Worm (Caenorhabditis elegans): Measurements from ENCODE around the gene F35B3.3.

The F35B3.3 gene

DNA sequence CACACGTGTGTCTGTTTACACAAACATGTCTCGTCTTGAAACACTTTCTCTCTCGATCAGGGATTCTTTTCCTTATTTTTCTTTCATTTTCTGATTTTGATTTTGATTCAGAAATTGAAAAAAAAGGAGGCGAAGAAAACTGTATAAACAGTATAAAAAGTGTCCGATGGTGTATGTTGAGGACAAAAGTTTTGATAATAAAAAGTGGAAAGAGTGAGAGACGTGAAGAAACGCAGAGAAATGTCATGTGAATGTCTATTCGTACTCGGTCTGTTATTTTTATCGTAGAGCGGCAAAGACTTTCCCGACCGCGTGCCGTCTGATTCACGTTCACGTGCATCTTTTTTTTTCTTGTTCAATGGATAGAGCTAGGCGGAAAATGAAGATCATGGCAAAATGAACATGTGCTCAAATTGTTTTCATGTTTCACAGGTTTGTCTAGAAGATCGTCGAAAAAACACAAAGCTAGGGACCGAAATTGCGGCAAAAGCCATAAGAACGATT lies 50.5 kb downstream of the F35B3.3 start:
- TF ChIP-seq unc-62 (GFP tag; optimal IDR thresholded peaks at IDR 0.05), result no peak

DNA sequence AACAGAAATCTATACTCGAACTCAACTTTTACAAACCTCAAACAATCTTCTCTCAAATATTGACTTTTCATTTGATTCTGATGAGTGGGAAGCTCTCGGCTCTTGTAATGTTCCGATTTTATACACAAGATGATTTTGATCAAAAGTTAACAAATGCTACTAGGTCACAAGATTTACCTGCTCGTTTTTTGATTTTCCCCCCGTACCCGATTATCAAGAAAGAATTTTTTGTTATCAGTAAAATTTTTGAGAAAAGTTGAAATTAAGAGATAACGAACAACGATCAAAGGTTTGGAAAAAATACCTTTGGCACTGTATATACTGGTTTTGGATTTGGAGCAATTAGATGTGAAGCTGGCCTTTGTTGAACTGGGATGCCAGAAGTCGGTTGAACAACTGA lies 51.6 kb downstream of the F35B3.3 start:
- TF ChIP-seq unc-62 (GFP tag; optimal IDR thresholded peaks at IDR 0.05), result no peak

- TF ChIP-seq unc-62 (GFP tag; optimal IDR thresholded peaks at IDR 0.05), result no peak
Measured at ce11 chrX:17066937-17067336, 53.7 kb downstream of the F35B3.3 start.

Data from whole organism, dauer.